Fruit fly (Drosophila melanogaster): Measurements from ENCODE around the gene Snmp1.

The Snmp1 gene

dm6 chr3R:21156572-21157480, 11.2 kb downstream of the Snmp1 start (continued):
- TF ChIP-seq h (optimal IDR thresholded peaks at IDR 0.05) (no peak), kni (GFP tag; optimal IDR thresholded peaks at IDR 0.05) (peak; percentile 60), kay (GFP tag; optimal IDR thresholded peaks at IDR 0.05) (no peak), Dref (GFP tag; IDR thresholded peaks at IDR 0.05) (no peak), pb (GFP tag; optimal IDR thresholded peaks at IDR 0.05) (no peak), CG2889 (GFP tag; IDR thresholded peaks at IDR 0.05) (no peak), CG4820 (GFP tag; optimal IDR thresholded peaks at IDR 0.05) (no peak), D19B (GFP tag; optimal IDR thresholded peaks at IDR 0.05) (no peak), Xrp1 (GFP tag; IDR thresholded peaks at IDR 0.05) (no peak), H15 (GFP tag; IDR thresholded peaks at IDR 0.05) (no peak), hbn (GFP tag; IDR thresholded peaks at IDR 0.05; ENCODE audit: partially characterized antibody) (no peak), Drgx (GFP tag; IDR thresholded peaks at IDR 0.05) (no peak), CG3847 (GFP tag; IDR thresholded peaks at IDR 0.05) (no peak), B-H2 (GFP tag; optimal IDR thresholded peaks at IDR 0.05) (no peak), nau (GFP tag; optimal IDR thresholded peaks at IDR 0.05) (peak; percentile 2), CG32532 (GFP tag; IDR thresholded peaks at IDR 0.05) (no peak), CG1529 (GFP tag; optimal IDR thresholded peaks at IDR 0.05) (no peak), Neu2 (GFP tag; optimal IDR thresholded peaks at IDR 0.05; ENCODE audit: borderline replicate concordance) (no peak), ac (GFP tag; optimal IDR thresholded peaks at IDR 0.05) (no peak), CG17568 (GFP tag; optimal IDR thresholded peaks at IDR 0.05) (no peak), mirr (GFP tag; optimal IDR thresholded peaks at IDR 0.05) (no peak), lmd (GFP tag; IDR thresholded peaks at IDR 0.05) (no peak), CG4424 (GFP tag; optimal IDR thresholded peaks at IDR 0.05) (no peak), CG7556 (GFP tag; optimal IDR thresholded peaks at IDR 0.05) (no peak), az2 (GFP tag; optimal IDR thresholded peaks at IDR 0.05) (no peak), CG1024 (GFP tag; IDR thresholded peaks at IDR 0.05) (no peak), CG12769 (tag; optimal IDR thresholded peaks at IDR 0.05) (no peak), CG10431 (GFP tag; optimal IDR thresholded peaks at IDR 0.05) (no peak), cas (GFP tag; IDR thresholded peaks at IDR 0.05) (no peak), Nf-YB (GFP tag; optimal IDR thresholded peaks at IDR 0.05) (no peak), CG4360 (GFP tag; IDR thresholded peaks at IDR 0.05) (no peak), Ets65A (GFP tag) (no peak), sug (tag; optimal IDR thresholded peaks at IDR 0.05) (peak; percentile 29), tna (GFP tag; IDR thresholded peaks at IDR 0.05; ENCODE audit: partially characterized antibody) (no peak; the same call in 1 of the 2 replicates), gt (GFP tag; IDR thresholded peaks at IDR 0.05) (no peak), CG14860 (GFP tag; IDR thresholded peaks at IDR 0.05; ENCODE audit: partially characterized antibody) (no peak), CG12942 (GFP tag; optimal IDR thresholded peaks at IDR 0.05) (no peak), CG4854 (GFP tag; optimal IDR thresholded peaks at IDR 0.05) (no peak), CG14965 (GFP tag; optimal IDR thresholded peaks at IDR 0.05; ENCODE audit: borderline replicate concordance) (no peak), CG2129 (GFP tag; IDR thresholded peaks at IDR 0.05; ENCODE audit: partially characterized antibody) (no peak), CG15479 (GFP tag; optimal IDR thresholded peaks at IDR 0.05) (peak; percentile 28), CG15514 (GFP tag; optimal IDR thresholded peaks at IDR 0.05) (no peak), Jarid2 (GFP tag; optimal IDR thresholded peaks at IDR 0.05) (peak; percentile 8), Ada2b (GFP tag; IDR thresholded peaks at IDR 0.05) (no peak), shn (GFP tag; optimal IDR thresholded peaks at IDR 0.05) (no peak), CG17612 (GFP tag; IDR thresholded peaks at IDR 0.05) (no peak), lilli (GFP tag; optimal IDR thresholded peaks at IDR 0.05) (no peak), CG8924 (tag; optimal IDR thresholded peaks at IDR 0.05) (no peak), ci (GFP tag; IDR thresholded peaks at IDR 0.05) (0 out of 3 replicates have a peak, but pooled peaks have one; percentile 5), CG17385 (GFP tag; optimal IDR thresholded peaks at IDR 0.05) (peak; percentile 83)
